Fruit fly (Drosophila melanogaster) whole organism, embryonic: ENCODE data around the gene CG13053.
A peak's percentile ranks its signal among the peaks of the same experiment; 100 is the strongest.

Experiments used
- Abd-B ChIP-seq: fragments of 200-800 bp; sonication (Bioruptor generic); optimal IDR thresholded peaks from 2 replicates; lab custom pipeline; 2018; ENCODE audit warnings: missing biosample characterization, mild to moderate bottlenecking, missing genetic modification characterization, moderate library complexity
- Atf3 ChIP-seq: fragments of 200-800 bp; sonication (Bioruptor generic); optimal IDR thresholded peaks from 3 replicates; lab custom pipeline; 2016; ENCODE audit warnings: missing biosample characterization, missing genetic modification characterization
- CG11504 ChIP-seq: fragments of 200-800 bp; sonication (Bioruptor generic); optimal IDR thresholded peaks from 3 replicates; lab custom pipeline; 2019; ENCODE audit warnings: missing biosample characterization, mild to moderate bottlenecking, missing genetic modification characterization, moderate library complexity
- CG12219 ChIP-seq: fragments of 200-800 bp; sonication (Bioruptor generic); optimal IDR thresholded peaks from 3 replicates; lab custom pipeline; 2018; ENCODE audit warnings: missing biosample characterization, mild to moderate bottlenecking, missing genetic modification characterization
- CG16863 ChIP-seq: fragments of 200-800 bp; sonication (Bioruptor generic); optimal IDR thresholded peaks from 3 replicates; lab custom pipeline; 2016; ENCODE audit warnings: missing biosample characterization, missing genetic modification characterization
- CG17186 ChIP-seq: fragments of 200-800 bp; sonication (Bioruptor generic); optimal IDR thresholded peaks from 3 replicates; lab custom pipeline; 2017; ENCODE audit warnings: missing biosample characterization, missing genetic modification reagents, missing genetic modification characterization
- CG18262 ChIP-seq: fragments of 200-800 bp; optimal IDR thresholded peaks from 3 replicates; lab custom pipeline; 2019; ENCODE audit warnings: missing biosample characterization, mild to moderate bottlenecking, missing genetic modification characterization, moderate library complexity
- CG18599 ChIP-seq: fragments of 200-800 bp; sonication (Bioruptor generic); optimal IDR thresholded peaks from 3 replicates; lab custom pipeline; 2017; ENCODE audit warnings: missing biosample characterization, missing genetic modification characterization, mild to moderate bottlenecking, moderate library complexity, missing genetic modification reagents
- CG2202 ChIP-seq: fragments of 200-800 bp; sonication (Bioruptor generic); optimal IDR thresholded peaks from 2 replicates; lab custom pipeline; 2018; ENCODE audit warnings: missing biosample characterization, mild to moderate bottlenecking, missing genetic modification characterization
- CG32772 ChIP-seq: fragments of 200-800 bp; sonication (Bioruptor generic); IDR thresholded peaks from 2 replicates; pipeline ENCODE4 v1.3.6; 2022; ENCODE audit warnings: missing biosample characterization, missing genetic modification characterization
- CG3726 ChIP-seq: fragments of 200-800 bp; sonication (Bioruptor generic); IDR thresholded peaks from 3 replicates; pipeline ENCODE4, ENCODE4 v1.3.6; 2022; ENCODE audit warnings: missing biosample characterization, missing genetic modification characterization
- CG4707 ChIP-seq: fragments of 200-800 bp; sonication (Bioruptor generic); optimal IDR thresholded peaks from 2 replicates; lab custom pipeline; 2018; ENCODE audit warnings: missing biosample characterization, mild to moderate bottlenecking, missing genetic modification characterization, moderate library complexity
- CG4854 ChIP-seq: fragments of 200-800 bp; sonication (Bioruptor generic); optimal IDR thresholded peaks from 2 replicates; lab custom pipeline; 2016; ENCODE audit warnings: missing biosample characterization, missing genetic modification characterization, inconsistent platforms
- CG6254 ChIP-seq: fragments of 200-800 bp; sonication (Bioruptor generic); optimal IDR thresholded peaks from 3 replicates; lab custom pipeline; 2017; ENCODE audit warnings: mild to moderate bottlenecking, missing biosample characterization, missing genetic modification reagents, missing genetic modification characterization
- CG6854 ChIP-seq: fragments of 200-800 bp; sonication (Bioruptor generic); optimal IDR thresholded peaks from 3 replicates; lab custom pipeline; 2017; ENCODE audit warnings: missing biosample characterization, mild to moderate bottlenecking, missing genetic modification characterization
- CG7963 ChIP-seq: fragments of 200-800 bp; sonication (Bioruptor generic); IDR thresholded peaks from 3 replicates; pipeline ENCODE4 v1.3.6; 2022; ENCODE audit warnings: missing biosample characterization, missing genetic modification characterization; ENCODE audit not compliant: partially characterized antibody
- CG8290 ChIP-seq, 3 experiments: fragments of 200-800 bp; sonication (Bioruptor generic); optimal IDR thresholded peaks; 2 replicates each; lab custom pipeline; 2016 to 2019; ENCODE audit warnings: missing biosample characterization in 3 of 3, missing genetic modification characterization in 3 of 3, mild to moderate bottlenecking in 2 of 3, moderate library complexity in 1 of 3
- CG8388 ChIP-seq: fragments of 200-800 bp; sonication (Bioruptor generic); optimal IDR thresholded peaks from 2 replicates; lab custom pipeline; 2019; ENCODE audit warnings: missing biosample characterization, mild to moderate bottlenecking, missing genetic modification characterization, moderate library complexity
- CG9609 ChIP-seq: fragments of 200-800 bp; sonication (Bioruptor generic); optimal IDR thresholded peaks from 3 replicates; lab custom pipeline; 2016; ENCODE audit warnings: missing biosample characterization, missing genetic modification characterization
- Doc3 ChIP-seq: fragments of 200-800 bp; sonication (Bioruptor generic); IDR thresholded peaks from 3 replicates; pipeline ENCODE4 v1.3.6; 2022; ENCODE audit warnings: missing biosample characterization, missing genetic modification characterization; ENCODE audit not compliant: partially characterized antibody
- Elba2 ChIP-seq: fragments of 200-800 bp; sonication (Bioruptor generic); optimal IDR thresholded peaks from 3 replicates; lab custom pipeline; 2016; ENCODE audit warnings: missing biosample characterization, missing genetic modification characterization
- Nf-YC ChIP-seq: fragments of 200-800 bp; optimal IDR thresholded peaks from 3 replicates; lab custom pipeline; 2019; ENCODE audit warnings: missing biosample characterization, mild to moderate bottlenecking, missing genetic modification characterization, moderate library complexity
- Oli ChIP-seq: fragments of 200-800 bp; sonication (Bioruptor generic); optimal IDR thresholded peaks from 2 replicates; lab custom pipeline; 2018; ENCODE audit warnings: missing biosample characterization, mild to moderate bottlenecking, missing genetic modification characterization, moderate library complexity
- Sox100B ChIP-seq: fragments of 200-800 bp; sonication (Bioruptor generic); optimal IDR thresholded peaks from 3 replicates; lab custom pipeline; 2018; ENCODE audit warnings: missing biosample characterization, mild to moderate bottlenecking, missing genetic modification characterization
- Taf1 ChIP-seq: fragments of 200-800 bp; sonication (Bioruptor generic); IDR thresholded peaks from 2 replicates; pipeline ENCODE4 v1.3.6; 2022; ENCODE audit warnings: missing biosample characterization, missing genetic modification characterization
- al ChIP-seq: fragments of 200-800 bp; sonication (Bioruptor generic); IDR thresholded peaks from 2 replicates; pipeline ENCODE4 v1.3.6; 2022; ENCODE audit warnings: missing biosample characterization, missing genetic modification characterization
- aop ChIP-seq: fragments of 200-800 bp; sonication (Bioruptor generic); IDR thresholded peaks from 2 replicates; pipeline ENCODE4 v1.3.6; 2022; ENCODE audit warnings: missing biosample characterization, missing genetic modification characterization
- bbx ChIP-seq: fragments of 200-800 bp; sonication (Bioruptor generic); IDR thresholded peaks from 2 replicates; pipeline ENCODE4 v1.3.6; 2022; ENCODE audit warnings: missing biosample characterization, missing genetic modification characterization; ENCODE audit not compliant: partially characterized antibody
- chif ChIP-seq, 2 experiments: fragments of 200-800 bp; sonication (Bioruptor generic); optimal IDR thresholded peaks; 3 replicates each; lab custom pipeline; 2016; ENCODE audit warnings: missing biosample characterization in 2 of 2, missing genetic modification characterization in 2 of 2
- chm ChIP-seq: fragments of 200-800 bp; sonication (Bioruptor generic); IDR thresholded peaks from 2 replicates; pipeline ENCODE4 v1.3.6; 2022; ENCODE audit warnings: missing biosample characterization, missing genetic modification characterization
- ci ChIP-seq: fragments of 200-800 bp; sonication (Bioruptor generic); IDR thresholded peaks from 3 replicates; pipeline ENCODE4 v1.3.6; 2022; ENCODE audit warnings: missing biosample characterization, missing genetic modification characterization
- corto ChIP-seq: fragments of 200-800 bp; sonication (Bioruptor generic); optimal IDR thresholded peaks from 2 replicates; lab custom pipeline; 2016; ENCODE audit warnings: missing biosample characterization, mild to moderate bottlenecking, missing genetic modification characterization, moderate library complexity
- cwo ChIP-seq: fragments of 200-800 bp; sonication (Bioruptor generic); optimal IDR thresholded peaks from 3 replicates; lab custom pipeline; 2017; ENCODE audit warnings: missing biosample characterization, missing genetic modification characterization, mild to moderate bottlenecking, moderate library complexity, missing genetic modification reagents
- dysf ChIP-seq: fragments of 200-800 bp; sonication (Bioruptor generic); IDR thresholded peaks from 3 replicates; pipeline ENCODE4 v1.3.6; 2022; ENCODE audit warnings: missing biosample characterization, missing genetic modification characterization
- gcm ChIP-seq: fragments of 200-800 bp; sonication (Bioruptor generic); optimal IDR thresholded peaks from 2 replicates; lab custom pipeline; 2019; ENCODE audit warnings: missing biosample characterization, mild to moderate bottlenecking, missing genetic modification characterization, moderate library complexity
- ind ChIP-seq: fragments of 200-800 bp; sonication (Bioruptor generic); optimal IDR thresholded peaks from 3 replicates; lab custom pipeline; 2016; ENCODE audit warnings: missing biosample characterization, missing genetic modification characterization
- kay ChIP-seq: fragments of 200-800 bp; sonication (Bioruptor generic); optimal IDR thresholded peaks from 2 replicates; lab custom pipeline; 2016; ENCODE audit warnings: missing biosample characterization, missing genetic modification characterization
- lola ChIP-seq, 3 experiments: fragments of >200 bp in 2 of 3; fragments of 200-800 bp in 1 of 3; sonication (Bioruptor generic) in 1 of 3; optimal IDR thresholded peaks; 2 replicates each; lab custom pipeline; 2017 to 2019; ENCODE audit warnings: missing biosample characterization in 3 of 3, missing genetic modification characterization in 3 of 3, mild to moderate bottlenecking in 1 of 3, moderate library complexity in 1 of 3
- mam ChIP-seq: fragments of 200-800 bp; sonication (Bioruptor generic); optimal IDR thresholded peaks from 3 replicates; lab custom pipeline; 2016; ENCODE audit warnings: missing biosample characterization, missing genetic modification characterization
- nmo ChIP-seq: fragments of 200-800 bp; sonication (Bioruptor generic); optimal IDR thresholded peaks from 2 replicates; lab custom pipeline; 2018; ENCODE audit warnings: missing biosample characterization, mild to moderate bottlenecking, missing genetic modification characterization, moderate library complexity
- oc ChIP-seq: fragments of 200-800 bp; sonication (Bioruptor generic); optimal IDR thresholded peaks from 2 replicates; lab custom pipeline; 2018; ENCODE audit warnings: missing biosample characterization, mild to moderate bottlenecking, missing genetic modification characterization, moderate library complexity
- pan ChIP-seq, 4 experiments: fragments of >200 bp in 3 of 4; fragments of 200-800 bp in 1 of 4; sonication (Bioruptor generic) in 1 of 4; optimal IDR thresholded peaks in 3 of 4; IDR thresholded peaks in 1 of 4; 2 replicates each; pipeline versions ENCODE4 v1.3.6 to Lab custom; 2017 to 2022; ENCODE audit warnings: missing biosample characterization in 2 of 4, missing genetic modification characterization in 2 of 4, mixed read lengths in 1 of 4
- ranshi ChIP-seq: fragments of 200-800 bp; sonication (Bioruptor generic); IDR thresholded peaks from 2 replicates; pipeline ENCODE4 v1.3.6; 2022; ENCODE audit warnings: missing biosample characterization, missing genetic modification characterization
- row ChIP-seq: fragments of 200-800 bp; sonication (Bioruptor generic); IDR thresholded peaks from 3 replicates; pipeline ENCODE4 v1.3.6; 2022; ENCODE audit warnings: missing biosample characterization, missing genetic modification characterization
- sob ChIP-seq: fragments of 200-800 bp; sonication (Bioruptor generic); IDR thresholded peaks from 2 replicates; pipeline ENCODE4 v1.3.6; 2022; ENCODE audit warnings: missing biosample characterization, missing genetic modification characterization
- tio ChIP-seq: fragments of 200-800 bp; sonication (Bioruptor generic); optimal IDR thresholded peaks from 2 replicates; lab custom pipeline; 2017; ENCODE audit warnings: missing biosample characterization, missing genetic modification characterization, inconsistent platforms
- toy ChIP-seq: fragments of 200-800 bp; sonication (Bioruptor generic); IDR thresholded peaks from 2 replicates; pipeline ENCODE4 v1.3.6; 2022; ENCODE audit warnings: missing biosample characterization, missing genetic modification characterization
- vnd ChIP-seq: fragments of 200-800 bp; sonication (Bioruptor generic); IDR thresholded peaks from 3 replicates; pipeline ENCODE4 v1.3.6; 2022; ENCODE audit warnings: missing biosample characterization, missing genetic modification characterization; ENCODE audit not compliant: partially characterized antibody
- wek ChIP-seq: fragments of 200-800 bp; sonication (Bioruptor generic); optimal IDR thresholded peaks from 3 replicates; lab custom pipeline; 2018; ENCODE audit warnings: missing biosample characterization, mild to moderate bottlenecking, missing genetic modification characterization, moderate library complexity

The CG13053 gene

dm6 chr3L:16289067-16289466, 29.5 kb upstream of the CG13053 start (continued):
- TF ChIP-seq CG32772 (GFP tag; lab: Robert Waterston, UW) (0 out of 2 replicates have a peak, but pooled peaks have one; percentile 25), nmo (GFP tag; lab: Kevin White, UChicago) (peak; percentile 2), CG18599 (GFP tag; lab: Kevin White, UChicago) (no peak), chm (GFP tag; lab: Robert Waterston, UW) (no peak), Oli (tag; lab: Kevin White, UChicago) (peak; percentile 61), Atf3 (no peak), oc (tag; lab: Kevin White, UChicago) (no peak), CG3726 (GFP tag; lab: Robert Waterston, UW) (no peak), CG6854 (GFP tag; lab: Kevin White, UChicago) (no peak), CG16863 (GFP tag; lab: Kevin White, UChicago) (no peak), kay (GFP tag; lab: Kevin White, UChicago) (no peak), mam (GFP tag; lab: Kevin White, UChicago) (no peak), dysf (peak; percentile 61; the same call in 2 of the 3 replicates), CG11504 (tag; lab: Kevin White, UChicago) (no peak), pan (optimal IDR thresholded peaks at IDR 0.05; lab: Kevin White, UChicago) (no peak), pan (GFP tag; optimal IDR thresholded peaks at IDR 0.05 in 1 of 2, IDR thresholded peaks at IDR 0.05 in 1 of 2) (peak in 1 of 2 experiments; percentile 37), row (GFP tag; lab: Robert Waterston, UW) (peak; percentile 34; the same call in 1 of the 3 replicates), CG17186 (GFP tag; lab: Kevin White, UChicago) (no peak), vnd (GFP tag; lab: Robert Waterston, UW) (no peak), CG9609 (GFP tag; lab: Kevin White, UChicago) (no peak), aop (no peak), CG8290 (GFP tag; optimal IDR thresholded peaks at IDR 0.05; lab: Kevin White, UChicago) (no peak), CG8290 (tag; optimal IDR thresholded peaks at IDR 0.05; lab: Kevin White, UChicago) (no peak), CG7963 (no peak), CG4854 (GFP tag; lab: Kevin White, UChicago) (no peak), CG12219 (GFP tag; lab: Kevin White, UChicago) (no peak), Taf1 (GFP tag; lab: Robert Waterston, UW) (no peak), lola (GFP tag; optimal IDR thresholded peaks at IDR 0.05; lab: Kevin White, UChicago) (no peak), CG18262 (tag; lab: Kevin White, UChicago) (no peak), sob (no peak), ci (no peak), CG2202 (tag; lab: Kevin White, UChicago) (no peak), cwo (no peak), tio (GFP tag; lab: Kevin White, UChicago) (peak; percentile 5), CG4707 (GFP tag; lab: Kevin White, UChicago) (no peak), chif (GFP tag; optimal IDR thresholded peaks at IDR 0.05; lab: Kevin White, UChicago) (no peak), ind (peak; percentile 23), bbx (GFP tag; lab: Robert Waterston, UW) (no peak), Nf-YC (tag; lab: Kevin White, UChicago) (no peak), corto (GFP tag; lab: Kevin White, UChicago) (no peak), Elba2 (GFP tag; lab: Kevin White, UChicago) (no peak), wek (no peak), Doc3 (GFP tag; lab: Robert Waterston, UW) (no peak), gcm (GFP tag; lab: Kevin White, UChicago) (no peak), ranshi (GFP tag; lab: Robert Waterston, UW) (0 out of 2 replicates have a peak, but pooled peaks have one; percentile 28), Abd-B (GFP tag; lab: Kevin White, UChicago) (no peak), toy (GFP tag; lab: Robert Waterston, UW) (no peak), al (no peak), CG8388 (GFP tag; lab: Kevin White, UChicago) (no peak), CG6254 (GFP tag; lab: Kevin White, UChicago) (no peak), Sox100B (no peak)
